Fruit fly (Drosophila melanogaster): ENCODE measurements around the gene CG32085.

CG32085 gene

DNA sequence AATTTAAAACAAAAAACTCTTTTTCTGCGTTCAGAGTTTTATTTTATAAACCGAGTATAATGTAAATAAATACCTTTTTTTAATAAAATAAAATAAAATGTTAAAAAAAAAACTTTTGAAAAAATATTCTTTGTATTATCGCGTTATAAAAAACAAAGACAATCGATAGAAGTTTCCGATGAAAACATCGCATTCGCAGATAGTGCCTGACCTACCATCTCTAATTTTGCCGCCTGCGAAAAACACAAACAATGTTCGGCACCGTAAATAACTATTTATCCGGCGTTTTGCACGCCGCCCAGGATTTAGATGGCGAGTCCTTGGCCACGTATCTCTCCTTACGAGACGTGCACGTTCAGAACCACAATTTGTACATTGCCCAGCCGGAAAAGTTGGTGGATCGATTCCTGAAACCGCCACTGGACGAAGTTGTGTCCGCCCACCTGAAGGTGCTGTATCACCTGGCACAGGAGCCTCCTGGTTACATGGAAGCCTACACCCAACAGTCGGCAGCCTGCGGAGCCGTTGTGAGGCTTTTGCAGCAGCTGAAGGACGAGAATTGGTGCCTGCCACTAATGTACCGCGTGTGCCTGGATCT lies 53.8 kb downstream of the CG32085 start, which contains the start of gene PCID2 (continued):
- TF ChIP-seq BtbVII (GFP tag; optimal IDR thresholded peaks at IDR 0.05) (no peak), CG14860 (GFP tag; IDR thresholded peaks at IDR 0.05; ENCODE audit: partially characterized antibody) (peak; percentile 60; the same call in 2 of the 3 replicates), bsh (GFP tag; optimal IDR thresholded peaks at IDR 0.05) (no peak), CG12744 (GFP tag; optimal IDR thresholded peaks at IDR 0.05) (no peak), CG9727 (GFP tag; optimal IDR thresholded peaks at IDR 0.05) (no peak), phol (tag; optimal IDR thresholded peaks at IDR 0.05) (no peak), Lhr (GFP tag; optimal IDR thresholded peaks at IDR 0.05) (no peak), CG16779 (GFP tag; IDR thresholded peaks at IDR 0.05) (no peak), tin (GFP tag; optimal IDR thresholded peaks at IDR 0.05) (no peak), CG2116 (GFP tag; optimal IDR thresholded peaks at IDR 0.05) (peak; percentile 33), Dbx (GFP tag; IDR thresholded peaks at IDR 0.05) (no peak)

DNA sequence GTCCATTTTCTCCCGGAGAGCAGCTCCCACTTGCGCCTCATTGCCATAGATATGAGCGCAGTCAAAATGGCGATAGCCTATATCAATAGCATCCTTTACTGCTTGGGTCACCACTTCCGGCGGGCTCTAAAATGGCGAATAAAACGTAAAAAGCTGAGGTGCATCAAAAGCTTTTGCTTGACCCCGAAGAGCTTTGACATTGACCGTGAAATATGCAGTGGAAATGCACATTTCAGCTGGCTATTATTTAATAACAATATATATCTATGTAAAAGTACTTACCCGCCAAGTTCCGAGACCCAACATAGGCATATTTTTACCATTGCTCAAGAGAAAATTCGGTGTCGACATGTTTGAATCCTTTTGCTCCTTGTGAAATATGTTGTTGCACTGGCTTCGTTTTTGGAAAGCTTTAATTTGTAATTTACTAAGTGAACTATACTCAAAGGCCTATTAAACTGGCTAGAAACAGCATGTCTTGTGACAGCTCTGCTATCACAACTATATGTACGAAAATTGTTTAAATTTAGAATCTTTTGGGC lies 54.4 kb downstream of the CG32085 start, which contains the start of gene CG6083:
TSS of gene CG6083 (minus strand) at position 492 of the 542 bp plus-strand sequence.
- TF ChIP-seq Dad (GFP tag; optimal IDR thresholded peaks at IDR 0.05) (no peak), Ravus (GFP tag; IDR thresholded peaks at IDR 0.05) (no peak), CG4360 (GFP tag; IDR thresholded peaks at IDR 0.05) (no peak), GATAe (GFP tag; conservative IDR thresholded peaks at IDR 0.05) (no peak), Hr78 (GFP tag; optimal IDR thresholded peaks at IDR 0.05) (peak in 1 of 2 experiments; percentile 95), slou (GFP tag; optimal IDR thresholded peaks at IDR 0.05) (no peak), row (GFP tag; IDR thresholded peaks at IDR 0.05) (no peak), CG3065 (GFP tag; optimal IDR thresholded peaks at IDR 0.05) (no peak), Elba2 (GFP tag; optimal IDR thresholded peaks at IDR 0.05) (no peak), CG5953 (GFP tag; IDR thresholded peaks at IDR 0.05) (no peak), hth (optimal IDR thresholded peaks at IDR 0.05) (no peak), phol (tag; optimal IDR thresholded peaks at IDR 0.05) (peak; percentile 8)

dm6 chr3L:11624281-11624680 lies 55.9 kb downstream of the CG32085 start, which contains the start of gene Akr1B:
Akr1B (minus strand) TSS chr3L:11624381.
- TF ChIP-seq Ada2b (GFP tag; IDR thresholded peaks at IDR 0.05): no peak
- no peak for TF ChIP-seq sens-2 (GFP tag; IDR thresholded peaks at IDR 0.05)

- TF ChIP-seq gsb-n (tag; optimal IDR thresholded peaks at IDR 0.05): no peak
- TF ChIP-seq CG6765 (GFP tag; optimal IDR thresholded peaks at IDR 0.05): no peak
- TF ChIP-seq Med (GFP tag): peak; percentile 27
- peak; percentile 61 for TF ChIP-seq Myb (GFP tag; optimal IDR thresholded peaks at IDR 0.05)
- peak; percentile 60 for TF ChIP-seq lbe (GFP tag; optimal IDR thresholded peaks at IDR 0.05)
- TF ChIP-seq Fer1 (GFP tag; optimal IDR thresholded peaks at IDR 0.05): peak; percentile 20
- peak; percentile 15 for TF ChIP-seq B-H2 (GFP tag; optimal IDR thresholded peaks at IDR 0.05)
- peak; percentile 25; the same call in 1 of the 2 replicates for TF ChIP-seq slbo (GFP tag; IDR thresholded peaks at IDR 0.05)
- 0 out of 2 replicates have a peak, but pooled peaks have one; percentile 5 for TF ChIP-seq CG14441 (GFP tag; IDR thresholded peaks at IDR 0.05)
- peak; percentile 17 for TF ChIP-seq BEAF-32 (GFP tag; optimal IDR thresholded peaks at IDR 0.05)
- TF ChIP-seq pzg (GFP tag; optimal IDR thresholded peaks at IDR 0.05): peak; percentile 25
- peak; percentile 20 for TF ChIP-seq HmgZ (tag; optimal IDR thresholded peaks at IDR 0.05)
- TF ChIP-seq Lpt (GFP tag; optimal IDR thresholded peaks at IDR 0.05): no peak
- TF ChIP-seq chinmo (GFP tag; IDR thresholded peaks at IDR 0.05; ENCODE audit: partially characterized antibody): peak; percentile 43; the same call in 1 of the 4 replicates
- peak; percentile 5 for TF ChIP-seq CG13296 (GFP tag; optimal IDR thresholded peaks at IDR 0.05)
- peak; percentile 16 for TF ChIP-seq CG15514 (GFP tag; optimal IDR thresholded peaks at IDR 0.05)
- peak; percentile 17; the same call in 1 of the 2 replicates for TF ChIP-seq MBD-R2 (GFP tag; IDR thresholded peaks at IDR 0.05)
- TF ChIP-seq CG2199 (GFP tag; IDR thresholded peaks at IDR 0.05): peak; percentile 91
- peak; percentile 94 for TF ChIP-seq CG7928 (GFP tag; optimal IDR thresholded peaks at IDR 0.05)
- TF ChIP-seq CG11696 (GFP tag; IDR thresholded peaks at IDR 0.05): no peak
- peak; percentile 37 for TF ChIP-seq CG7987 (GFP tag; optimal IDR thresholded peaks at IDR 0.05)
Measured at dm6 chr3L:11623245-11623883, 56.8 kb downstream of the CG32085 start.

Data from whole organism, embryonic.